Fruit fly (Drosophila melanogaster) whole organism, embryonic: ENCODE data around the gene CG6356.

Experiments used
- ATbp ChIP-seq: fragments of 200-800 bp; sonication (Bioruptor generic); optimal IDR thresholded peaks from 2 replicates; lab custom pipeline; 2017; ENCODE audit warnings: missing biosample characterization, mild to moderate bottlenecking, missing genetic modification characterization, missing genetic modification reagents
- Awh ChIP-seq: fragments of 200-800 bp; sonication (Bioruptor generic); IDR thresholded peaks from 2 replicates; pipeline ENCODE4, ENCODE4 v1.3.6; 2022; ENCODE audit warnings: missing biosample characterization, missing genetic modification characterization
- Bteb2 ChIP-seq: fragments of 200-800 bp; sonication (Bioruptor generic); optimal IDR thresholded peaks from 2 replicates; lab custom pipeline; 2016; ENCODE audit warnings: missing biosample characterization, missing genetic modification characterization
- CG10431 ChIP-seq: fragments of 200-800 bp; sonication (Bioruptor generic); optimal IDR thresholded peaks from 3 replicates; lab custom pipeline; 2018; ENCODE audit warnings: missing biosample characterization, mild to moderate bottlenecking, missing genetic modification characterization
- CG14014 ChIP-seq: fragments of 200-800 bp; sonication (Bioruptor generic); IDR thresholded peaks from 2 replicates; pipeline ENCODE4 v1.3.6; 2022; ENCODE audit warnings: missing biosample characterization, missing genetic modification characterization
- CG15479 ChIP-seq: fragments of 200-800 bp; sonication (Bioruptor generic); optimal IDR thresholded peaks from 3 replicates; lab custom pipeline; 2019; ENCODE audit warnings: missing biosample characterization, mild to moderate bottlenecking, missing genetic modification characterization, moderate library complexity
- CG16815 ChIP-seq: fragments of 200-800 bp; sonication (Bioruptor generic); optimal IDR thresholded peaks from 3 replicates; lab custom pipeline; 2017; ENCODE audit warnings: missing biosample characterization, mild to moderate bottlenecking, missing genetic modification characterization
- CG2120 ChIP-seq: fragments of 200-800 bp; sonication (Bioruptor generic); optimal IDR thresholded peaks from 3 replicates; lab custom pipeline; 2016; ENCODE audit warnings: missing biosample characterization, missing genetic modification characterization
- CG2875 ChIP-seq: fragments of 200-800 bp; sonication (Bioruptor generic); optimal IDR thresholded peaks from 2 replicates; lab custom pipeline; 2017; ENCODE audit warnings: missing biosample characterization, mild to moderate bottlenecking, missing genetic modification characterization, missing genetic modification reagents
- CG31224 ChIP-seq: fragments of 200-800 bp; sonication (Bioruptor generic); IDR thresholded peaks from 2 replicates; pipeline ENCODE4 v1.3.6; 2022; ENCODE audit warnings: missing biosample characterization, missing genetic modification characterization
- CG4404 ChIP-seq: fragments of 200-800 bp; sonication (Bioruptor generic); IDR thresholded peaks from 2 replicates; pipeline ENCODE4 v1.3.6; 2022; ENCODE audit warnings: missing biosample characterization, missing genetic modification characterization
- CG5953 ChIP-seq: fragments of 200-800 bp; sonication (Bioruptor generic); IDR thresholded peaks from 2 replicates; pipeline ENCODE4 v1.3.6; 2022; ENCODE audit warnings: missing biosample characterization, missing genetic modification characterization
- CG7963 ChIP-seq: fragments of 200-800 bp; sonication (Bioruptor generic); IDR thresholded peaks from 3 replicates; pipeline ENCODE4 v1.3.6; 2022; ENCODE audit warnings: missing biosample characterization, missing genetic modification characterization; ENCODE audit not compliant: partially characterized antibody
- CG8388 ChIP-seq: fragments of 200-800 bp; sonication (Bioruptor generic); optimal IDR thresholded peaks from 2 replicates; lab custom pipeline; 2019; ENCODE audit warnings: missing biosample characterization, mild to moderate bottlenecking, missing genetic modification characterization, moderate library complexity
- D ChIP-seq, 2 experiments: fragments of 200-800 bp in 1 of 2; fragments of >200 bp in 1 of 2; sonication (Bioruptor generic) in 1 of 2; optimal IDR thresholded peaks; 2 replicates in 1 of 2; 3 replicates in 1 of 2; lab custom pipeline; 2017; ENCODE audit warnings: mild to moderate bottlenecking in 1 of 2, missing biosample characterization in 1 of 2, missing genetic modification characterization in 1 of 2, missing genetic modification reagents in 1 of 2
- Drgx ChIP-seq: fragments of 200-800 bp; sonication (Bioruptor generic); IDR thresholded peaks from 2 replicates; pipeline ENCODE4 v1.3.6; 2022; ENCODE audit warnings: missing biosample characterization, missing genetic modification characterization
- E2f1 ChIP-seq: fragments of 200-800 bp; sonication (Bioruptor generic); IDR thresholded peaks from 2 replicates; pipeline ENCODE4 v1.3.6; 2022; ENCODE audit warnings: missing biosample characterization, missing genetic modification characterization
- Ets97D ChIP-seq: fragments of 200-800 bp; sonication (Bioruptor generic); optimal IDR thresholded peaks from 3 replicates; lab custom pipeline; 2016; ENCODE audit warnings: missing biosample characterization, missing genetic modification characterization
- Fer2 ChIP-seq: fragments of 200-800 bp; sonication (Bioruptor generic); optimal IDR thresholded peaks from 2 replicates; lab custom pipeline; 2018; ENCODE audit warnings: missing biosample characterization, mild to moderate bottlenecking, missing genetic modification characterization, moderate library complexity
- Fer3 ChIP-seq: fragments of 200-800 bp; sonication (Bioruptor generic); optimal IDR thresholded peaks from 2 replicates; lab custom pipeline; 2018; ENCODE audit warnings: missing biosample characterization, mild to moderate bottlenecking, missing genetic modification characterization, moderate library complexity
- H15 ChIP-seq: fragments of 200-800 bp; sonication (Bioruptor generic); IDR thresholded peaks from 3 replicates; pipeline ENCODE4 v1.3.6; 2022; ENCODE audit warnings: missing biosample characterization, missing genetic modification characterization
- Jarid2 ChIP-seq: fragments of 200-800 bp; sonication (Bioruptor generic); optimal IDR thresholded peaks from 3 replicates; lab custom pipeline; 2017; ENCODE audit warnings: mild to moderate bottlenecking, missing biosample characterization, missing genetic modification reagents, missing genetic modification characterization
- Mrtf ChIP-seq: fragments of 200-800 bp; sonication (Bioruptor generic); IDR thresholded peaks from 3 replicates; pipeline ENCODE4 v1.3.6; 2022; ENCODE audit warnings: missing biosample characterization, missing genetic modification characterization
- Nf-YA ChIP-seq: fragments of 200-800 bp; sonication (Bioruptor generic); IDR thresholded peaks from 2 replicates; pipeline ENCODE4 v1.3.6; 2022; ENCODE audit warnings: missing biosample characterization, missing genetic modification characterization
- Scr ChIP-seq: fragments of 200-800 bp; sonication (Bioruptor generic); IDR thresholded peaks from 2 replicates; pipeline ENCODE4 v1.3.6; 2022; ENCODE audit warnings: missing biosample characterization, missing genetic modification characterization; ENCODE audit not compliant: partially characterized antibody
- al ChIP-seq: fragments of 200-800 bp; sonication (Bioruptor generic); IDR thresholded peaks from 2 replicates; pipeline ENCODE4 v1.3.6; 2022; ENCODE audit warnings: missing biosample characterization, missing genetic modification characterization
- ara ChIP-seq: fragments of 200-800 bp; sonication (Bioruptor generic); IDR thresholded peaks from 2 replicates; pipeline ENCODE4 v1.3.6; 2022; ENCODE audit warnings: missing biosample characterization, missing genetic modification characterization
- ato ChIP-seq: fragments of 200-800 bp; sonication (Bioruptor generic); IDR thresholded peaks from 2 replicates; pipeline ENCODE4 v1.3.6; 2022; ENCODE audit warnings: missing biosample characterization, missing genetic modification characterization; ENCODE audit not compliant: partially characterized antibody
- cas ChIP-seq: fragments of 200-800 bp; sonication (Bioruptor generic); IDR thresholded peaks from 2 replicates; pipeline ENCODE4 v1.3.6; 2022; ENCODE audit warnings: missing biosample characterization, missing genetic modification characterization
- caup ChIP-seq: fragments of 200-800 bp; sonication (Bioruptor generic); optimal IDR thresholded peaks from 3 replicates; lab custom pipeline; 2017; ENCODE audit warnings: missing biosample characterization, mild to moderate bottlenecking, missing genetic modification characterization, moderate library complexity; ENCODE audit not compliant: severe bottlenecking
- corto ChIP-seq: fragments of 200-800 bp; sonication (Bioruptor generic); optimal IDR thresholded peaks from 2 replicates; lab custom pipeline; 2016; ENCODE audit warnings: missing biosample characterization, mild to moderate bottlenecking, missing genetic modification characterization, moderate library complexity
- fd64A ChIP-seq: fragments of 200-800 bp; sonication (Bioruptor generic); optimal IDR thresholded peaks from 3 replicates; lab custom pipeline; 2018; ENCODE audit warnings: missing biosample characterization, mild to moderate bottlenecking, missing genetic modification characterization
- ftz-f1 ChIP-seq: fragments of 200-800 bp; sonication (Bioruptor generic); optimal IDR thresholded peaks from 2 replicates; lab custom pipeline; 2016; ENCODE audit warnings: missing biosample characterization, missing genetic modification characterization
- gfzf ChIP-seq: fragments of 200-800 bp; sonication (Bioruptor generic); optimal IDR thresholded peaks from 2 replicates; lab custom pipeline; 2016; ENCODE audit warnings: missing biosample characterization, mild to moderate bottlenecking, missing genetic modification characterization, moderate library complexity
- hth ChIP-seq: fragments of >200 bp; optimal IDR thresholded peaks from 2 replicates; lab custom pipeline; 2017; ENCODE audit warnings: inconsistent platforms
- ind ChIP-seq: fragments of 200-800 bp; sonication (Bioruptor generic); optimal IDR thresholded peaks from 3 replicates; lab custom pipeline; 2016; ENCODE audit warnings: missing biosample characterization, missing genetic modification characterization
- kni ChIP-seq: fragments of 200-800 bp; sonication (Bioruptor generic); optimal IDR thresholded peaks from 3 replicates; lab custom pipeline; 2017; ENCODE audit warnings: mild to moderate bottlenecking, missing biosample characterization, missing genetic modification reagents, missing genetic modification characterization
- lilli ChIP-seq: fragments of 200-800 bp; sonication (Bioruptor generic); optimal IDR thresholded peaks from 3 replicates; lab custom pipeline; 2016; ENCODE audit warnings: missing biosample characterization, missing genetic modification characterization
- odd ChIP-seq: fragments of 200-800 bp; sonication (Bioruptor generic); optimal IDR thresholded peaks from 2 replicates; lab custom pipeline; 2017; ENCODE audit warnings: missing biosample characterization, mild to moderate bottlenecking, missing genetic modification characterization
- phol ChIP-seq: fragments of 200-800 bp; sonication (Bioruptor generic); optimal IDR thresholded peaks from 3 replicates; lab custom pipeline; 2018; ENCODE audit warnings: missing biosample characterization, mild to moderate bottlenecking, missing genetic modification characterization, moderate library complexity
- repo ChIP-seq: fragments of 200-800 bp; sonication (Bioruptor generic); optimal IDR thresholded peaks from 2 replicates; lab custom pipeline; 2016; ENCODE audit warnings: missing biosample characterization, missing genetic modification characterization
- rib ChIP-seq: fragments of 200-800 bp; sonication (Bioruptor generic); IDR thresholded peaks from 2 replicates; pipeline ENCODE4 v1.3.6; 2022; ENCODE audit warnings: missing biosample characterization, missing genetic modification characterization
- row ChIP-seq: fragments of 200-800 bp; sonication (Bioruptor generic); IDR thresholded peaks from 3 replicates; pipeline ENCODE4 v1.3.6; 2022; ENCODE audit warnings: missing biosample characterization, missing genetic modification characterization
- sima ChIP-seq: fragments of 200-800 bp; sonication (Bioruptor generic); optimal IDR thresholded peaks from 2 replicates; lab custom pipeline; 2016; ENCODE audit warnings: missing biosample characterization, missing genetic modification characterization
- tap ChIP-seq: fragments of 200-800 bp; optimal IDR thresholded peaks from 3 replicates; lab custom pipeline; 2019; ENCODE audit warnings: missing biosample characterization, mild to moderate bottlenecking, missing genetic modification characterization, moderate library complexity
- tin ChIP-seq: fragments of 200-800 bp; sonication (Bioruptor generic); optimal IDR thresholded peaks from 3 replicates; lab custom pipeline; 2016; ENCODE audit warnings: missing biosample characterization, missing genetic modification characterization
- twi ChIP-seq: fragments of 200-800 bp; optimal IDR thresholded peaks from 2 replicates; lab custom pipeline; 2019; ENCODE audit warnings: missing biosample characterization, mild to moderate bottlenecking, missing genetic modification characterization, moderate library complexity
- tx ChIP-seq: fragments of 200-800 bp; sonication (Bioruptor generic); optimal IDR thresholded peaks from 2 replicates; lab custom pipeline; 2016; ENCODE audit warnings: missing biosample characterization, missing genetic modification characterization
- vvl ChIP-seq: fragments of 200-800 bp; sonication (Bioruptor generic); IDR thresholded peaks from 2 replicates; pipeline ENCODE4 v1.3.6; 2022; ENCODE audit warnings: missing biosample characterization, missing genetic modification characterization

The CG6356 gene

dm6 chr3R:24303060-24303459 lies 19.3 kb downstream of the CG6356 start (continued):
- TF ChIP-seq CG2875 (GFP tag; lab: Kevin White, UChicago) (no peak), corto (GFP tag; lab: Kevin White, UChicago) (no peak), repo (GFP tag; lab: Kevin White, UChicago) (no peak), CG15479 (GFP tag; lab: Kevin White, UChicago) (no peak), cas (GFP tag; lab: Robert Waterston, UW) (no peak), odd (GFP tag; lab: Kevin White, UChicago) (no peak), E2f1 (GFP tag; lab: Robert Waterston, UW) (peak; percentile 16; the same call in 1 of the 2 replicates), CG10431 (no peak), ato (no peak), tap (tag; lab: Kevin White, UChicago) (no peak), ATbp (GFP tag; lab: Kevin White, UChicago) (no peak), tx (GFP tag; lab: Kevin White, UChicago) (no peak), Fer3 (no peak), twi (tag; lab: Kevin White, UChicago) (no peak), CG14014 (GFP tag; lab: Robert Waterston, UW) (no peak), rib (GFP tag; lab: Robert Waterston, UW) (no peak), al (GFP tag; lab: Robert Waterston, UW) (no peak), caup (GFP tag; lab: Kevin White, UChicago) (no peak), Mrtf (GFP tag; lab: Robert Waterston, UW) (no peak), CG2120 (GFP tag; lab: Kevin White, UChicago) (peak; percentile 30), H15 (GFP tag; lab: Robert Waterston, UW) (no peak), row (GFP tag; lab: Robert Waterston, UW) (peak; percentile 56; the same call in 2 of the 3 replicates), kni (no peak), phol (tag; lab: Kevin White, UChicago) (peak; percentile 11), Fer2 (tag; lab: Kevin White, UChicago) (no peak), CG4404 (GFP tag; lab: Robert Waterston, UW) (no peak), Awh (GFP tag; lab: Robert Waterston, UW) (no peak), lilli (GFP tag; lab: Kevin White, UChicago) (no peak), ara (GFP tag; lab: Robert Waterston, UW) (no peak)

DNA sequence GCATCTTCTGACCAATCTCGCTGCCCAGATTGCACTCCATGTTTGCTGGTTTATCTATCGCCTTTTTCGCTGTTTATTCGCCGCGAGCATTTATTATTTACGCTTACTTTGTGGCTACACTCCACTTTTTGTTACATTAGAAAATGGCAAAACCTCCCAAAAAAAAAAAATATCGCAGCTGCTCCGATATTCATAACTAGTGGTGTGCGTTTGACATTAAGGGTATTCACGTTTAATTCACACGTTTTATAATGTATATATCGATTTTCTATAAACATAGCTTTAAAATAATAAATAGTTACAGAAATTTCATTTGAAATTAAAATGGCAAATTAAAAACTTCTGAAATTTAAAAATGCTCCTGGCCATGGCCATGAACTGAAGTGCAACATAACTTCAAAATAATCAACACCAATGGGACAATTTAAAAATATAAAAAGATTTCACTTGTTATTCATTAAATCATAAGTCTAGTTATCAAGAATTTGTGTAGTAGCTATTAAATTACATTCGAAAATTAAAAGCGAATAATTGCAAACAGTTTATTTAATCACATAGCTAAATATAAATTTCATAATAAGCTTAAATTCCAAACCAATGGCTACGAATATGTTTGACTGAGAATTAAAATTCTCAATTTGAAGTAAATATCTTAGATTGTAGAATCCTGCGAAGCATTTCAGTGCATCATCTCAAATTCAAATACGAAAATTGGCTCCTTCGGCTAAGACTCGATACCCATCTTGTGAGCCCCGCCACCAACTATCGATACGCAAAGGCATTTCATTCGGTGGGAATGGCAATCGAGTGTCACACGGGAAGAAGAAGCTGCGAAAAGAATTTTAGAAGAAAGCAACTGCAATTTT lies 34.7 kb downstream of the CG6356 start, which contains the start of the genes Nab2 and BRWD3:
Gene Nab2 (minus strand): TSS at position 203 of the 866 bp plus-strand sequence.
Gene BRWD3 (plus strand): TSS at position 784 of the 866 bp plus-strand sequence.
- TF ChIP-seq ind (GFP tag; lab: Kevin White, UChicago) (peak; percentile 43), Nf-YA (GFP tag; lab: Robert Waterston, UW) (no peak), CG7963 (peak; percentile 69; the same call in 2 of the 3 replicates), Bteb2 (peak; percentile 10), Scr (GFP tag; lab: Robert Waterston, UW) (peak; percentile 64), Jarid2 (GFP tag; lab: Kevin White, UChicago) (no peak), gfzf (GFP tag; lab: Kevin White, UChicago) (no peak), CG5953 (GFP tag; lab: Robert Waterston, UW) (no peak), fd64A (no peak), CG31224 (GFP tag; lab: Robert Waterston, UW) (no peak), Ets97D (GFP tag; lab: Kevin White, UChicago) (peak; percentile 19), hth (lab: Kevin White, UChicago) (no peak), sima (GFP tag; lab: Kevin White, UChicago) (no peak), Drgx (GFP tag; lab: Robert Waterston, UW) (no peak), D (optimal IDR thresholded peaks at IDR 0.05; lab: Kevin White, UChicago) (no peak), D (GFP tag; optimal IDR thresholded peaks at IDR 0.05; lab: Kevin White, UChicago) (no peak), ftz-f1 (GFP tag; lab: Kevin White, UChicago) (no peak), vvl (GFP tag; lab: Robert Waterston, UW) (peak; percentile 66), CG16815 (GFP tag; lab: Kevin White, UChicago) (peak; percentile 38), tin (GFP tag; lab: Kevin White, UChicago) (peak; percentile 38), CG8388 (GFP tag; lab: Kevin White, UChicago) (no peak)
